Worm (Caenorhabditis elegans): Measurements from ENCODE around the gene lin-39.

Gene lin-39

ce11 chrIII:7580586-7580985, 44.2 kb upstream of the lin-39 start (continued):
- TF ChIP-seq zfp-2 (tag; optimal IDR thresholded peaks at IDR 0.05) (no peak), hmg-1.1 (GFP tag; IDR thresholded peaks at IDR 0.05) (peak; percentile 60), saeg-2 (GFP tag; IDR thresholded peaks at IDR 0.05) (no peak), nhr-102 (tag; optimal IDR thresholded peaks at IDR 0.05) (no peak), mep-1 (tag; optimal IDR thresholded peaks at IDR 0.05) (peak; percentile 62), rbr-2 (tag; optimal IDR thresholded peaks at IDR 0.05) (peak; percentile 52), cey-2 (tag; optimal IDR thresholded peaks at IDR 0.05; ENCODE audit: borderline replicate concordance, insufficient read depth) (no peak)

DNA sequence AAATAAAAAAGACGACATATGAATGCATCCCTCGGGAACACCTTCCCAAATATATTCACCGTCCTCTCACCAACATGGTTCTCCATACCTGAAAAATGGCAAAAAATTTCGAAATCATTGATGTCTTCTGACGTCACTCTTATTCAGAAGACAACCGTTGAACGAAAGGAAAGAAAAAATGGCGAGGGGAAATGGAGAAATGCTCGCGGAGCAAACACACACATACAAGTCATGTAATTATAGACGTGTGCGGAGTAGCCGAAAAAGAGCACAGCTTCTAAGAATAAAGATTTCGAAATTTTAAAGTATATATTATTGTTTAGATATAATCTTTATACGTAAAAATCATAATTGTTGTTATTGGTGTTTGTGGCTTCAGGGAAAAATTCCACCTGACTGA, 42.9 kb upstream of the lin-39 start, which contains the start of gene mfsd-6:
Gene mfsd-6 (minus strand): TSS at position 88 of the 400 bp plus-strand sequence.
- TF ChIP-seq F49E8.2 (tag; optimal IDR thresholded peaks at IDR 0.05; ENCODE audit: borderline replicate concordance) (no peak), tra-1 (GFP tag; IDR thresholded peaks at IDR 0.05) (no peak), lin-29 (GFP tag; IDR thresholded peaks at IDR 0.05) (no peak), ama-1 (optimal IDR thresholded peaks at IDR 0.05) (no peak), vab-7 (GFP tag; IDR thresholded peaks at IDR 0.05) (no peak), gei-8 (GFP tag; optimal IDR thresholded peaks at IDR 0.05) (no peak), zfp-3 (GFP tag; conservative IDR thresholded peaks at IDR 0.05) (no peak), mdt-29 (GFP tag; IDR thresholded peaks at IDR 0.05) (no peak), mdl-1 (tag; optimal IDR thresholded peaks at IDR 0.05) (peak in 1 of 2 experiments; percentile 3), snpc-4 (tag; optimal IDR thresholded peaks at IDR 0.05) (no peak), daf-8 (GFP tag; IDR thresholded peaks at IDR 0.05) (no peak), mes-2 (tag; optimal IDR thresholded peaks at IDR 0.05; ENCODE audit: poor library complexity, severe bottlenecking) (no peak), lsy-2 (tag; optimal IDR thresholded peaks at IDR 0.05) (peak in 1 of 2 experiments; percentile 23), nhr-28 (tag; optimal IDR thresholded peaks at IDR 0.05) (no peak)

DNA sequence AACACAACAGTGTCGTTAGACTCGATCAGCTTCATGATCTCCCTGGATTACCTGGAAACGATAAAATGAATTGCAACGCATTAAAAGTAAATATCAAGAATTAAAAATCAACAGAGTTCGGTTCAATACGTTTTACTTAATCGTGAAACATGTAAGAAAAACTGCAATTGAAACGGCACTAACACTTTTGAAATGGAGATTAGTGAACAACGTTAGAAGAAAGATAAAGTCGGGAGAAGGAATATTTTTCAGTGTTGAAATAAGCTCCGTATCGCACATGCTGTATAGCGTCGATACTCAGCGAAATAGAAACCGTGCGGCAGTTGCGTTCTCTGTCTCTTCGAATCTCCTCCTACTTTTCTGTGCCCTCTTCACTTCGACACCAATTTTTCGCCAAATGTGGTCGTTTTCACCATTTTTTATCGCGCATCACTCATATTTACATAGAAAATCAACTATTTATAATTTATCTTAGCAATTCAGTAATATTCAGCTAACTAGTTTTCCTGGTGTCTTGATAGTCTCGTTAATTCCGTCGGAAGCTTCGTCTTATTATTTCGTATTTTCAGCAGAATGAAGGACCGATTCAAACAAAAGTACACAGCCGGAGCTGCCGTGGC, 36.5 kb upstream of the lin-39 start, which contains the start of the genes rpl-9 and lpd-7:
Gene rpl-9 (minus strand): TSS at position 51 of the 620 bp plus-strand sequence.
Gene lpd-7 (plus strand): TSS at position 570 of the 620 bp plus-strand sequence.
- no peak for TF ChIP-seq daf-19 (GFP tag; conservative IDR thresholded peaks at IDR 0.05)
- no peak for TF ChIP-seq php-3 (GFP tag; IDR thresholded peaks at IDR 0.05)
- TF ChIP-seq lir-3 (tag; optimal IDR thresholded peaks at IDR 0.05) = no peak
- no peak for TF ChIP-seq egl-43 (GFP tag; IDR thresholded peaks at IDR 0.05)
- TF ChIP-seq lim-7 (GFP tag; IDR thresholded peaks at IDR 0.05) = no peak
- TF ChIP-seq nhr-10 (tag; optimal IDR thresholded peaks at IDR 0.05) = no peak
- TF ChIP-seq lin-39 (tag; optimal IDR thresholded peaks at IDR 0.05) = no peak
- TF ChIP-seq gei-8 (GFP tag; optimal IDR thresholded peaks at IDR 0.05) = no peak
- no peak for TF ChIP-seq ceh-28 (tag; optimal IDR thresholded peaks at IDR 0.05)
- no peak for TF ChIP-seq F26F4.8 (GFP tag; conservative IDR thresholded peaks at IDR 0.05)
- TF ChIP-seq mes-2 (tag; optimal IDR thresholded peaks at IDR 0.05; ENCODE audit: poor library complexity, severe bottlenecking) = peak; percentile 86
- peak; percentile 53; the same call in 1 of the 2 replicates for TF ChIP-seq arid-1 (GFP tag; conservative IDR thresholded peaks at IDR 0.05)
- no peak for TF ChIP-seq attf-4 (tag; optimal IDR thresholded peaks at IDR 0.05)
- no peak for TF ChIP-seq unc-39 (tag; optimal IDR thresholded peaks at IDR 0.05)
- no peak; the same call in 1 of the 2 replicates for TF ChIP-seq vab-7 (GFP tag; IDR thresholded peaks at IDR 0.05)
- no peak for TF ChIP-seq D1046.2 (GFP tag; IDR thresholded peaks at IDR 0.05)
- no peak; the same call in 1 of the 2 replicates for TF ChIP-seq zfp-3 (GFP tag; conservative IDR thresholded peaks at IDR 0.05)
- no peak for TF ChIP-seq nhr-102 (tag; optimal IDR thresholded peaks at IDR 0.05)
- no peak for TF ChIP-seq T26A8.4 (GFP tag; IDR thresholded peaks at IDR 0.05)
- peak in 1 of 2 experiments; percentile 83 for TF ChIP-seq mdl-1 (tag; optimal IDR thresholded peaks at IDR 0.05)
- no peak for TF ChIP-seq ceh-20 (GFP tag; IDR thresholded peaks at IDR 0.05)
- TF ChIP-seq spr-3 (GFP tag; optimal IDR thresholded peaks at IDR 0.05) = no peak
- TF ChIP-seq F44E2.7 (GFP tag; IDR thresholded peaks at IDR 0.05) = no peak
- no peak for TF ChIP-seq ztf-7 (tag; optimal IDR thresholded peaks at IDR 0.05)
- TF ChIP-seq ztf-11 (tag; optimal IDR thresholded peaks at IDR 0.05) = no peak
- no peak for TF ChIP-seq dmd-8 (GFP tag; IDR thresholded peaks at IDR 0.05)
- TF ChIP-seq mxl-3 (GFP tag; optimal IDR thresholded peaks at IDR 0.05) = peak; percentile 21
- TF ChIP-seq F10B5.3 (tag; optimal IDR thresholded peaks at IDR 0.05) = no peak
- TF ChIP-seq lin-1 (GFP tag; IDR thresholded peaks at IDR 0.05) = no peak
- no peak for TF ChIP-seq Y5F2A.4 (GFP tag; optimal IDR thresholded peaks at IDR 0.05)
- TF ChIP-seq madf-9 (GFP tag; conservative IDR thresholded peaks at IDR 0.05) = no peak
- no peak for TF ChIP-seq skn-1 (tag; optimal IDR thresholded peaks at IDR 0.05)
- peak; percentile 82 for TF ChIP-seq nhr-28 (tag; optimal IDR thresholded peaks at IDR 0.05)

Data from whole organism, L4 larva.